Fruit fly (Drosophila melanogaster): Measurements from ENCODE around the gene CG42798.
"Not testable (repeated sequence)": the region's sequence is repeated elsewhere in the genome, so short reads cannot be mapped to it uniquely, and the experiment has no call there.

Gene CG42798

DNA sequence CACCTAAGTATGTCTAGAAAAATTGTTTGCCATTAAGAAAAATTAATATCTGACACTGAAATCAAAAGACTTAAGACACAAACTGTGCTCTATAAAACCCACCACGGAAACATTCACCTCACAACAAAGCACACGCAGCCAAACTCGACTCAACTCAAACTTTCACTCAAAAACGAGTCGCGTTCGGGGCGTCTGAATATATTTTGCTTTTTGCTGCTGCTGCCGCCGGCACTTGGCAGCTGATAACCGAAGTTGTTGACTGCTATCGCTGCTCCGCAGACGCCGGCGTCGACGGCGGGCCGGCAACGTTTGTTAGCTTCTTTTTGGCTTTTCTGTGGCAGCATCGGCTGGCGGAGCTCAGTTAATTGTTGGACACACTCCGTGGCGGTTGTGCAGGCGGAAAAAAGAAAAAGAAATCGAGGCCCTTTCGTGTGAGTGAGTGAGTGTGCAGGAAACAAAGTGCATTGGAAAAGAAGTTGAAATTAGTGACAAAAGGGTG lies 19.0 kb downstream of the CG42798 start, which contains the start of gene cysu:
TSS of gene cysu (plus strand) at position 352 of the 499 bp plus-strand sequence.
- TF ChIP-seq CTCF (optimal IDR thresholded peaks at IDR 0.05) (no peak), CG8478 (optimal IDR thresholded peaks at IDR 0.05) (no peak)

DNA sequence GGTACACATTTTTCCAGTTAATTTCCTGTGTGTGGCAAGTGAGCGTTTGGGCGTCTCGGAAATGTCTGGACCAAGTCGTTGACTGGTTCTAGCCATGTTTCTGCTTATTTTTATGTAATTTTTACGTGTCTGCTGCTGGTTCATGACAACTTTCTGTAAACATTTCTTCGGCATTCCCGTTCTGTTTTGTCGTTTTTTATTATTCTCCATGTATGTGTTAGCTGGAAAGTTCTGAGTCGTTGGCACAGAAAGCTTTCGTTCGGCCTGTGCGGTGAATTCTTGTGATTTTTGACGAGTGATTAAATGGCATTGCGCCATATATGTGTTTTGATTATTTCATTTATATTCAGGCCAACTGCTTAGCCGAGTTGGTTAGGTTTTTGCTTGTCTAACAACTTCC lies 19.8 kb downstream of the CG42798 start:
- TF ChIP-seq CTCF (optimal IDR thresholded peaks at IDR 0.05) (no peak), CG8478 (optimal IDR thresholded peaks at IDR 0.05) (no peak)

DNA sequence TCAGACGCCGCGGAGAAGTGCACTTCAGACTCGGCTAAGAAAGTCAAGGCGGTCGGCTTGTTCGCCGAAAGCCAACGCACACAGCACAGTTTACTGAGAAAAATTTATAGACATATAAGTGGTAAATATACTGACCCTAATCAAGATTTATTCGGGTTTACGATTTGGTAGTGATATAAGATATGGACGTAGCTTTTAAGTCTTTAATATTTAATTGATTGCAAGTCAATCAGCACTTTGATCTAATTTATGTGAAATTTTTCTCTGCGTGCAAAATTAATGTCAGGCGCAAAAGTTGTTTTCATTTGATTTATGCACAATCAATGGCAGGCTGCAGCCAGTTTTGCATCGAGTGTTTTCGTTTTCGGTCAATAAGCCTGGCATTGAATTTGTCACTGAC lies 24.0 kb downstream of the CG42798 start:
- TF ChIP-seq CG8478 (optimal IDR thresholded peaks at IDR 0.05) = no peak
- TF ChIP-seq CTCF (optimal IDR thresholded peaks at IDR 0.05) = no peak

DNA sequence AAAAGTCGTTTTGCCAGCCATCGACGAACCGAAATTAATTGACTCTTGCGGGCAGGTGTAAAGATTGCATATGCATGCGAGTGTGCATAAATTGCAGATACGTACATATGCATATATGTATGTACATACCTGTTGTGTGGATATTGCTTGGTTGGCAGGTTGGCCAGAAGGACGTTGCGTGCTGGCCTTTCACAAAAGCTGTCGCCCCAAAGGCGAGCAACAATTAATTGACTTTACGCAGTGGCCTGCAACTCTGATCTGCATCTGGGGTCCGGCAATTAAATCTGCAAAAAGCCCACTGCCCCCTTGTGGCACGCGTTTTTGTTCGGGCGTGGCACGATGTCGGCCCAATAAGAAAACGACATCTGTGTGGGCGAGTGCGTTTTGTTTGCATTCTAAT lies 26.6 kb downstream of the CG42798 start:
- TF ChIP-seq CG8478 (optimal IDR thresholded peaks at IDR 0.05) = no peak
- TF ChIP-seq CTCF (optimal IDR thresholded peaks at IDR 0.05) = no peak

DNA sequence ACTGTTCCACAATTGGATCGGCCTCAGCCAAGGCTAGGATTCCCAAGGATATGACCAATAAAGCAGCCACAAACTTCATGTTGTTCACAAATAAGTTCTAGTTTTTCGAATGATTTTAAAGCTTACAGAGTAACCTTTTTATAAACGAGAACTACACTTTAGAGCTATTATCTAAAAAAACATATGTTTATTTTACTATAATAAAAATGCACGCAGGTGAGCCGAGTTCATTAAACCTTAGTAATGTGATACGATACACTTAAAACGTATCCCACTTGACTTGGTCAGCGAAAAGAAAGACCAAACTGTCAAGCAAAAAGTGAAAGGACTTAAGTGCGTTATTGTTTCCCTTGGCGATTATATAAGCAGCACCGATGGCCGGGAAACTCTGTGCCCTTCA lies 27.9 kb downstream of the CG42798 start, which contains the start of gene CG44090:
TSS of gene CG44090 (minus strand) at position 101 of the 400 bp plus-strand sequence.
- TF ChIP-seq CTCF (optimal IDR thresholded peaks at IDR 0.05) (no peak), CG8478 (optimal IDR thresholded peaks at IDR 0.05) (no peak)

DNA sequence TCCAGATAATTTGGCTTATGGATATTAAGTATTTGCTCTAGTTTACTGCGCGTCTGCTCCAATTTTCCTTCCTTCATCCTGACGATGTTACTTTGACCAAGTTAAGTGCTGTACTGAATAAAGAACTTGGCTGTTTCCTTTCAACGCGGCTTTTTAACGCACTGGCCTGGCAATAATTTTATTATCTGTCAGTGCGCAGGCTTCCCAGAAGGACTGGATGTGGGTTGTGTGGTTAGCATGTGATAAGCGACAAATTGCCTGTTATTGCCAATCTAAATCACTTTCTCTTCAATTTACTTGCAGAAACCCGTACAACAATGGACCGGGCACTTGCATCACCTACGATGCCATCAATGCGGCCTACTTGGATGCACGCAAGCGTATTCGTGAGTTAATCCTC lies 34.1 kb downstream of the CG42798 start, which contains the start of gene CG14331:
TSS of gene CG14331 (minus strand) at position 101 of the 400 bp plus-strand sequence.
- no peak for TF ChIP-seq CG8478 (optimal IDR thresholded peaks at IDR 0.05)
- TF ChIP-seq CTCF (optimal IDR thresholded peaks at IDR 0.05) = no peak

DNA sequence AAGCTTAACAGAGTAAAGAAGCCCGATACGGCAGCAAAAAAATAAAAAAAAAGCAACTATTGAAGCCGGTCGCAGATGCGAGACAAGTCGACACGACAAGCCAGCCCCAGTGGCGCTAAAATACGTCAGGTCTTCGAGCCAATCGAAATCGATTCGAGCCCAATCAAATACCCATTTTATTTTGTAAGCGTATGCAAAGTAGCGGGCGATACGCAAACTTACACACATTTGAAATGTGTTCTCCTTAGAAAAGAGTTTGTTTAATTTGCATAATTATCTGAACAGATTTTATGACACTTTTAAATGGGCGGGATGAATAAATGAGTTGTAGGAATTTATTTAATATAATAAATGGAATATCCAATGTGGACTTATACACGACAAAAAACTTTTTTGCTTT lies 41.1 kb downstream of the CG42798 start:
- TF ChIP-seq CG8478 (optimal IDR thresholded peaks at IDR 0.05) = no peak
- TF ChIP-seq CTCF (optimal IDR thresholded peaks at IDR 0.05) = no peak

DNA sequence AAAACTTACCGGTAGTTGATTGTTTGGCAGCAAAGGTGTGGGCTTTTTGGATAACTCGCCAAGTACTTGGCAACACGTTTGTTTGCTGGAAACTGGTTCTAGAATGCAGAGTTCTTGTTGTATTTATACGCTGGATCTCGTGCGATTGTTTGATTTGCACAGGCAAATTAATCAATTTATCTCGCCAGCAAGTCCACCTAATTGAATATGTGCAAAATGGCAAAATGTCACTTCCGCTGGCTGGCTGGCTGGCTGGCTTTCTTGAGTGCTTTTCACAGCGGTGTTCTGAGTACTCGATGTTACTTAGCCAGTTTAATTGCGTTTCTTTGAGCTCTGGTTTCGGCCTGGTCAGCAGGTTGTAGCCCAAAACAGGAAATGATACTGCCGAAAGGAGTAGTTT lies 42.3 kb downstream of the CG42798 start, which contains the start of gene Eh:
TSS of gene Eh (minus strand) at position 101 of the 400 bp plus-strand sequence.
- TF ChIP-seq CTCF (optimal IDR thresholded peaks at IDR 0.05) (no peak), CG8478 (optimal IDR thresholded peaks at IDR 0.05) (no peak)

DNA sequence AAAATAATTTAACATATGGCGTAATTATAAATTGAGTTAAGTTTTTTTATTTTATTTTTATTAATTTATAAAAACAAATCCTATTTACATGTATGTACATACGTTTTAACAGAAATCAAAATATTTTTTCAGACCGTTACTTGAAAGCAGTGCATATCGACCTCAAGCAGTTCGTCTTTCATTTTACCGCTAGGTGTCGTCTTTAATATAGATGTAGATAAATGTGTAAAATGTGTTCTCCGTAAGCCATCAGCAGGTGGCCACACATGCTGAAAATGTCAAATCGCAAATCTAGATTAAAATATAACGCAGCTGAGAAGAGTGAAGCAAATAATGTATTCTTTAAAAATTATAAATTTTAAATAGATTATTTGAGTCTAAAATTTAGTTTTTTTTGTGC lies 42.9 kb downstream of the CG42798 start:
- peak; percentile 84 to 91 for TF ChIP-seq CTCF (optimal IDR thresholded peaks at IDR 0.05)
- no peak for TF ChIP-seq CG8478 (optimal IDR thresholded peaks at IDR 0.05)

DNA sequence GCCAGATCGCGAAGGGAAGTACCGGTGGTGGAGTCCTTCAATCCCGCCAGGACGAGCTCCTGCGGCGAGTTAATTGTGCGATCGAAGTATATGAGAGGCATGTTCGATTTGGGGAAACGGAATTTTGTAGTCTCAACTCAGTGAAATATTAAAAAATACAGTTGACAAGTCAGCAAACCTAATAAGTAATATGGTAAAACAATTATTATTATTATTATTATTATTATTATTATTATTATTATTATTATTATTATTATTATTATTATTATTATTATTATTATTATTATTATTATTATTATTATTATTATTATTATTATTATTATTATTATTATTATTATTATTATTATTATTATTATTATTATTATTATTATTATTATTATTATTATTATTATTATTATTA lies 50.2 kb downstream of the CG42798 start, which contains the start of gene CG14330:
TSS of gene CG14330 (minus strand) at position 101 of the 400 bp plus-strand sequence.
- TF ChIP-seq CTCF, CG8478 (optimal IDR thresholded peaks at IDR 0.05): not testable (repeated sequence)

Data from S2 (cell line).